Worm (Caenorhabditis elegans): ENCODE measurements around the gene gmap-3.

ce11 chrX:12981393-12981792, 40.6 kb upstream of the gmap-3 start, which contains the start of gene scav-4:
- TF ChIP-seq W03F9.2 (tag; optimal IDR thresholded peaks at IDR 0.05), result no peak
- no peak for TF ChIP-seq him-1 (tag; optimal IDR thresholded peaks at IDR 0.05)
- TF ChIP-seq dao-5 (tag; optimal IDR thresholded peaks at IDR 0.05), result no peak
